Worm (Caenorhabditis elegans): ENCODE results near the gene xol-1.

DNA sequence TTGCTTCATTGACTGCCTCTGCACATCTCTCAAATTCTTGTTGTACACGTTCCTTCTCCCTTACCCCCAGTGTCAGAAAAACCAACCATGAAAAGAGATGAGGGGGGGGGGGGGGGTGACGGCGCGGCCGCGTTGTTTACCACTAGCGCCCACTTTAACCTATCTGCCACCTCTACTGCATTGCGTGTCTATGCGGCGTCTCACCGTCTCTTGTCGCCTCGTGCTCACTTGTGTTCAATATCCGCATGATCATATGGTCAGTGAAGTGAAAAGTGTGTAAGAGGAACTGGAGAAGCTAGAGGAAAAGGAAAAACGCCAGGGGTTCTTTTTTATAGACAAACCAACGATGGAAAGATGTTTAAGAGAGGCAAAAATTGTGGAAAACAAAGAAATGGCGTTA, 21.4 kb upstream of the xol-1 start:
- TF ChIP-seq ref-2 (tag; optimal IDR thresholded peaks at IDR 0.05) (no peak), ama-1 (optimal IDR thresholded peaks at IDR 0.05) (no peak), ceh-2 (tag; optimal IDR thresholded peaks at IDR 0.05) (peak; percentile 36), sox-2 (GFP tag; IDR thresholded peaks at IDR 0.05) (no peak)
